Worm (Caenorhabditis elegans) whole organism, young adult: ENCODE data around the gene sre-31.

Source experiments
- atf-7 ChIP-seq: sonication (generic microtip); optimal IDR thresholded peaks from 2 replicates; lab custom pipeline; 2017; ENCODE audit warnings: mild to moderate bottlenecking, missing genetic modification characterization, missing compliant biosample characterization
- ccch-3 ChIP-seq: fragments of 200-800 bp; sonication (Bioruptor generic); optimal IDR thresholded peaks from 2 replicates; lab custom pipeline; 2018; ENCODE audit warnings: mild to moderate bottlenecking, missing genetic modification characterization, missing compliant biosample characterization
- dpff-1 ChIP-seq: sonication (generic microtip); optimal IDR thresholded peaks from 2 replicates; lab custom pipeline; 2017; ENCODE audit warnings: mild to moderate bottlenecking, missing genetic modification characterization, missing compliant biosample characterization
- egl-18 ChIP-seq: fragments of 200-800 bp; sonication (Bioruptor generic); IDR thresholded peaks from 2 replicates; pipeline ENCODE4 v1.3.6; 2022; ENCODE audit warnings: missing genetic modification reagents, missing genetic modification characterization, missing compliant biosample characterization
- ets-4 ChIP-seq: fragments of 200-800 bp; sonication (Bioruptor generic); optimal IDR thresholded peaks from 2 replicates; lab custom pipeline; 2018; ENCODE audit warnings: mild to moderate bottlenecking, missing genetic modification characterization, missing compliant biosample characterization
- pha-4 ChIP-seq: fragments of 150-350 bp; sonication (generic microtip); optimal IDR thresholded peaks from 2 replicates; lab custom pipeline; 2014; ENCODE audit warnings: missing biosample characterization, missing genetic modification reagents, missing genetic modification characterization
- ztf-22 ChIP-seq: fragments of 200-800 bp; sonication (Bioruptor generic); optimal IDR thresholded peaks from 2 replicates; lab custom pipeline; 2018; ENCODE audit warnings: mild to moderate bottlenecking, missing genetic modification characterization, moderate library complexity, missing compliant biosample characterization
- ztf-28 ChIP-seq: fragments of 200-800 bp; sonication (Bioruptor generic); IDR thresholded peaks from 2 replicates; pipeline ENCODE4 v1.3.6; 2022; ENCODE audit warnings: missing genetic modification reagents, missing genetic modification characterization, missing compliant biosample characterization

DNA sequence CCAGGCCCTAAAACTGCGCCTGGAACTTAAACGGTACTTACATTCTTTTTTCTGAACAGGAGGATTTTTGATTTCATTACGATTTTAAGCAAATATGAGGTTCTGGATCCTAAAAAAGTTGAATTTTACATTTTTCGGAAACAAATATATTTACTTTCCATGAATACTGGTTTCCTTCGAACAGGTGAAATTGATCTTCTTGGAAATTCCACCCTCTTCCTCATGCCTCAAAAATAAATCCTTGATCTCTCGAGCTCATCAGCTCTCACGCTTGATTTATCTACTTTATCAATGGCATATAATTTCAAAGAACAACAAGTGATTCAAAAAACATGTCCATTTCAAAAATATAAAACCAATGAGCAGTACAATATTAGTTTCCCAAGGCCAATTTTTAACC lies 21.1 kb downstream of the sre-31 start:
- TF ChIP-seq atf-7 (tag; lab: Kevin White, UChicago) (no peak), pha-4 (tag; lab: Kevin White, UChicago) (no peak), ztf-22 (GFP tag; lab: Kevin White, UChicago) (no peak), dpff-1 (tag; lab: Kevin White, UChicago) (no peak), egl-18 (no peak), ztf-28 (no peak), ets-4 (GFP tag; lab: Kevin White, UChicago) (no peak), ccch-3 (GFP tag; lab: Kevin White, UChicago) (no peak)
